Worm (Caenorhabditis elegans): ENCODE measurements around the gene Y53C12A.10.

ce11 chrII:9662797-9663196 lies 41.8 kb downstream of the Y53C12A.10 start, which contains the start of gene cyp-13A10:
- TF ChIP-seq gei-17 (GFP tag; optimal IDR thresholded peaks at IDR 0.05) = no peak
- no peak for TF ChIP-seq unc-130 (GFP tag; optimal IDR thresholded peaks at IDR 0.05)
- no peak for TF ChIP-seq unc-62 (GFP tag; optimal IDR thresholded peaks at IDR 0.05)
- no peak for TF ChIP-seq ztf-28 (GFP tag; IDR thresholded peaks at IDR 0.05)
- no peak for TF ChIP-seq Y53G8AR.9 (GFP tag; conservative IDR thresholded peaks at IDR 0.05)
- TF ChIP-seq ZK185.1 (tag; optimal IDR thresholded peaks at IDR 0.05; ENCODE audit: poor library complexity, severe bottlenecking) = no peak
- no peak for TF ChIP-seq pha-4 (tag; optimal IDR thresholded peaks at IDR 0.05)

All from whole organism, young adult.